Worm (Caenorhabditis elegans) whole organism, L4/young adult: ENCODE results near the gene F58D2.2.

Source experiments
- W03F9.2 ChIP-seq: fragments of 150-350 bp; optimal IDR thresholded peaks from 2 replicates; lab custom pipeline; 2014; ENCODE audit warnings: missing biosample characterization, missing genetic modification characterization
- dao-5 ChIP-seq: sonication (generic microtip); optimal IDR thresholded peaks from 2 replicates; lab custom pipeline; 2016; ENCODE audit warnings: missing genotype, missing genetic modification characterization, moderate library complexity, missing compliant biosample characterization
- him-1 ChIP-seq: sonication (generic microtip); optimal IDR thresholded peaks from 2 replicates; lab custom pipeline; 2016; ENCODE audit warnings: missing genotype, missing genetic modification reagents, missing genetic modification characterization, missing compliant biosample characterization

The F58D2.2 gene

DNA sequence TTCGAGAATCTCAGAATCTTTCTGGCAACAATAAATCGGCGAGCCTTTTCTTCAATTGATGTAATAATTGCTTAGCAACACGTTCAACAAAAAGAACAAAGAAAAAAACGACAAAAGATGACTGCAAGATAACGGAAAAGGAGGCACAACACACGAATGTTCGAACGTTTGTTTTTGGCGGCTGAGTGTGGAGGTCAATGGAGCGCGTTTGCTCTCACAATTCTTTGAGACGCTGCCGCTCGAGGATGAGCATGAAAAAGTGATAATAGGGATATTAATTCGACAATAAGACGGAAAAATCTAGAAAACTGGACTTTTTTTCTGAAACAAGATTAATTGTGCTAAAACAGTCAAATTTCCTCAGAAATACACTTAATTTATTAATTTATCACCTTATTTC is 16.3 kb downstream of the F58D2.2 start:
- TF ChIP-seq him-1 (tag; lab: Kevin White, UChicago): no peak
- TF ChIP-seq W03F9.2 (tag; lab: Kevin White, UChicago): no peak
- no peak for TF ChIP-seq dao-5 (tag; lab: Kevin White, UChicago)

DNA sequence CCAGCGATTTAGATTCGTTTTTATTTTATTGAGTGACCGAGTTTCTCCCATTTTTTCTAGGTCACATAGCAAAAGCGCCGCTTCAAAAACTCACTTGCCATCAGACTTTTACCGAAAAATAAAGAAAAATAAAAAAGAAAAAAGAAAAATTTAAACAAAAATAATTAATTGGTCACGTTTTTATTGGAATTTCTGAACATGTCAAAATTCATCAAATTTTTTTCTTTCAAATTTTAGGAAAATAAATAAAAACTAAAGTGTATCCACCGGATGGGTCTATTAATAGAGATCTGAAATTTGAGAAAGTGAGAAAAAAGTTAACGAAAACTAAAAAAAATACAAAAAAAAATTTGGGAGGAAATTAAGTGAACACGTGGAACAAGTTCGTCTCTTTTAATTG is 20.0 kb downstream of the F58D2.2 start, which contains the start of gene C48D1.9:
C48D1.9 (minus strand) TSS at position 101 of the 400 bp plus-strand sequence.
- TF ChIP-seq W03F9.2 (tag; lab: Kevin White, UChicago): no peak
- no peak for TF ChIP-seq dao-5 (tag; lab: Kevin White, UChicago)
- no peak for TF ChIP-seq him-1 (tag; lab: Kevin White, UChicago)

DNA sequence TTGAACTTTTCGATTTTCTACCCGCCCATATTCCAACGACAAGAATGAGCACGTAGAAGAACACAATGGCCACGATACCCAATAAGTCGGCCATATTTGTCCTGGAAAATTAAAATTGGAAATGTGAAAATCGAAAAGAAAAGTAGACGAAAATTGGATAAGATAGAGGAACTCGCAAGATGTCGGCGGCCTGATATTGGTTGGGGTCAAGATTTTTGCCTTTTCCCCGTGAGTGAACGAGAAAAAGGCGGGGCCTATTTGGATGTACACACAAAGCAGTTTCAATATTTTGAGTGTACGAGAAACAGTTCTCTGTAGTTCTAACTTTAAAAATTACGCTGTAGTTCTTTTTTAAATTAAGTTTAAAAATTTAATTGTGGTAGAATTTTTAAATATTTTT is 24.9 kb downstream of the F58D2.2 start, which contains the start of gene cho-1:
cho-1 (minus strand) TSS at position 101 of the 400 bp plus-strand sequence.
- TF ChIP-seq dao-5 (tag; lab: Kevin White, UChicago) (no peak), W03F9.2 (tag; lab: Kevin White, UChicago) (no peak), him-1 (tag; lab: Kevin White, UChicago) (no peak)

DNA sequence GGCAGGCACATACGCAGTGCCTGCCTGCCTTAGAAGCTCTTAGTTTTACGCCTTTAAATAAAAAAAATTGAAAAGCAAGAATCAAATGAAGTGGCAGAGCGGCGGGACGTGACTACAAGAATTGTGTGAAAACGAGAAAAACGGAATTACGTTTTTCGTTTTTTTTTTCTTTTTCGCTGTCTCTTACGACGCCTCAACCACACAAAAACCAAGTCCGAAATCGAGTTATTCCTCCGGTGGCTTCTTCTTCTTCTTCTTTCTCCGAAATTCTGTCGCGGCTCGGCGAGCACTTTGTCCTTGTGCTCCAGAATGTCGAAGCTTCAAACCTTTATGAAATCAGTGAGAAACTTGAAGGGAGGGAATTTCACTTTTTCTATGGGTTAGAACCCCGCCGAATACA is 31.0 kb downstream of the F58D2.2 start:
- TF ChIP-seq him-1 (tag; lab: Kevin White, UChicago) (no peak), dao-5 (tag; lab: Kevin White, UChicago) (no peak), W03F9.2 (tag; lab: Kevin White, UChicago) (no peak)

DNA sequence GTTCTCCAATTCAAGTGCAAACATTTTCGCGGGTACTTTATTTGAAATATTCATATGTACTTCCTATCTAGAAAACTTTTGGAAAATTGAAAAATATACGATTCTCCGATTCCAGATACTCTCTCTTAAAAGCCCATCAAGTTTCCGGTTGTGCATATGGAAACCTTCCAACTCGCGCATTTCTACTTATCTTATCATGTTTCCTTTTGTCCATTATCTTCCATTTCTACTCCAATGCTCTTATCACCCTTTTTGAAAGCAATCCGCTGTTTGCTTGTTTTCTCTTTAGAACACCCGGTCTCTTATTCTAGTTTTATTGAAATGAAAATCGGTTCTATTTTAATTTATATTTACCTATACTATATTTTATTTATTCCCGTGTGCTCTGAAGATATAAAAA is 32.1 kb downstream of the F58D2.2 start, which contains the start of gene C48D1.5:
C48D1.5 (plus strand) TSS at position 301 of the 400 bp plus-strand sequence.
- TF ChIP-seq him-1 (tag; lab: Kevin White, UChicago): no peak
- no peak for TF ChIP-seq dao-5 (tag; lab: Kevin White, UChicago)
- no peak for TF ChIP-seq W03F9.2 (tag; lab: Kevin White, UChicago)

DNA sequence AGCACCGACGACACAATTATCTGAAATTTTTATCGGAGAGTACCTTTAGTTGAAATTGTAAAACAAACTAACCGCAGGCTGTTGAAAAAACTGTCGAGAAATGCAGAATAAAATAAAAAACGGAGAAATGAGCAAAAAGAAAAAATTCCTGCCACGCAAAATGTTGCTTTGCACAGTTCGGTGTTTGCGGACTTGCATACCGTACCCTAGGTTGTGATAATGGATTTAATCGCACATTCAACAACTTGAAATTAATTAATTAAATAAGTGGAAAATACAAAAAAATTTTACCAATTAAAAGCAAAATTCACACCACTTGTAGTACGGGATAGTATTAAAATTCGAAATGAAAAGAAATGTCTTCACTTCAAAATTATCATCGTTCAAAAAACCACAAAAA is 41.8 kb downstream of the F58D2.2 start:
- TF ChIP-seq dao-5 (tag; lab: Kevin White, UChicago) (no peak), him-1 (tag; lab: Kevin White, UChicago) (no peak), W03F9.2 (tag; lab: Kevin White, UChicago) (no peak)

DNA sequence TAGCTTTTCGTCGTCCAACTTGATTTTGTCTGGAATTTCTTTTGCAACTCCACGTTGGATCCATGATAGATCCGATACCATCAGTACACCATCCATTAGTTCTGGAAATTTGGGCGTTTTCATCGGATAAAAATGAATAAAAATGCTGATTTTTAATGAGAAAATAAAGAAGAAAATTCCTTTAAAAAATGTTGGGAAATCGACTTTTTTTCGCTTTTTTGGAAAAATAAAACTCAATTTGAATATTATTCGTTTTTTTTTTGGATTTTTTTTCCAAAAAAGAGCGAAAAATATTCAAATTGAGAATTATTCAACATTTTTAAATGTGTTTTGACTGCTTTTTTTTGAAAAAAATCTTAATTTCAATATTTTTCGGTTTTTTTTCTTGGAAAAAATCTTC is 46.9 kb downstream of the F58D2.2 start, which contains the start of gene pwp-1:
pwp-1 (minus strand) TSS at position 101 of the 400 bp plus-strand sequence.
- TF ChIP-seq him-1 (tag; lab: Kevin White, UChicago): no peak
- TF ChIP-seq dao-5 (tag; lab: Kevin White, UChicago): no peak
- TF ChIP-seq W03F9.2 (tag; lab: Kevin White, UChicago): no peak

DNA sequence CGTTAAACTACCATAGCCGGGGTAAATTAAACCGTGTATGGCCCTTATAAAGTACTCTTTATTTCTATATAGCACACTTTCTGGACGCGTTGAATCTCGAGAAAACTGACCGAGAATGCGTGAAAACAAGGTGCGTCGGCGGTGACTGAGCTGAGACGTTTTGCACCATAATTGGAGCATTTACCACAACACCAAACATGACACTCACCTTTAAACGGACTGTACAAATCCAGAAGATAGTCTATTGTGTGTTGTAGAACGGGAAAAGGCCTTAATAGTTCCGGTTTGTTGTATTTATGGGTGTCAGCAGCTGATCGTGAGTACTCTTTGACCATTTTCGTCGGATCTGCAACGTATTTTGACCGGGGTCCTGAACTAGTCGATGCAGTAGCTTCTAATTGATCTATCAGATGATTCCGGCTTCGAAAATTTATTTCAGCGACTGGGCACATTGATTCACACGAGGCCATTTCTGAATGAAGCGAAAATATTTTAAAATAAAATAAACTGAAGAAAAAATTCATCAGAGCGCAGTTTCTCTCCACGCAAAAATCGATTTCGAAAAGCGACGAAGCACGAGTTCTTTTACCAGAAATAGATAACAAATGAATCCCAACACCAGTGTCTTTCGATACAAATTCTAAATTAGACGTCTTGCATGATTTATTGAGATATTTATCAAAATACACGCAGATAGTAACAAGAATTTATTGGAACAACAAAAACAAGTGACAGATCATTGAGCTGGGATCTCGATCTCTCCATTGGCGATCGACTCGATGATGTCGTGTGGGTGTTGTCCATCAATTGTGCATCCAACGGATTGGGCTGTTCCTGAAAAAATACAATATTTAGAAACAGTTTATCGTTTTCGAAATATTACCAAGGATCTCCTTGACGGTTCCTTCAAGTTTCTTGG is 49.6 kb downstream of the F58D2.2 start, which contains the start of gene tag-115:
tag-115 (minus strand) TSS at position 472 of the 919 bp plus-strand sequence.
- TF ChIP-seq dao-5 (tag; lab: Kevin White, UChicago): no peak
- peak; percentile 36 for TF ChIP-seq W03F9.2 (tag; lab: Kevin White, UChicago)

DNA sequence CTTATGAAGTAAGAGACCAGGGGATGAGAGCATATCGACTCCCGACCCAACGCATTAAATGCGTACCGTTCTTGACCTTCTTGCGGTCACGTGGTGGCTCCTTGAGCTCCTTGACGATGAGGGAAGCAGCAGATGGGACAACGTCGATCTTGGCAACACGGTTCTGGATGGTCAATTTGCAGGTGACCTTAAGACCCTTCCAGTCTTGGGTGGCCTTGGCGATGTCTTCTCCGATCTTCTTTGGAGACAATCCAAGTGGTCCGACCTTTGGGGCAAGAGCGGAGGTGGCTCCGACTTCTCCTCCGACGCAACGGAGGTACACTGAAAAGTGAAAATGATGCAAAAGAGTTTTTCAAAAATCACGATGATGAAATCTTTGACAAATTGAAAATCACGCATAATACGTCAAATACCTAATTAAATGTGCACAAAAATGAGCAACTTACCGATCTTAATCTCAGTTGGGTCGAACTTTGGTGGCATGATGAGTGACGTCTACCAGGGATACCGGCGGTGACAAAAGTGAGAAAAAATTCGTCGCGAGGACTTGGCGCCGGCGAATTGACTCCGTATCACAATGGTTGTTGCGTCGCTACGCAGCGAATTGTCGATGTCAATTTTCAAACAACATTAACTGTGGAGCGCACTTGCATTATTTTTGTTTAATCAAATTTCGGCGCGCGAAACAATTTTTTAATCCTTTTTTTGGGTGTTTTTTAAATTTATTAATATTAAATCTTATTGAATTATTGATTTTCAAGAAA is 50.7 kb downstream of the F58D2.2 start, which contains the start of gene rpl-12:
rpl-12 (minus strand) TSS at position 574 of the 764 bp plus-strand sequence.
- peak; percentile 92 for TF ChIP-seq him-1 (tag; lab: Kevin White, UChicago)
- no peak for TF ChIP-seq dao-5 (tag; lab: Kevin White, UChicago)
- peak; percentile 98 for TF ChIP-seq W03F9.2 (tag; lab: Kevin White, UChicago)

DNA sequence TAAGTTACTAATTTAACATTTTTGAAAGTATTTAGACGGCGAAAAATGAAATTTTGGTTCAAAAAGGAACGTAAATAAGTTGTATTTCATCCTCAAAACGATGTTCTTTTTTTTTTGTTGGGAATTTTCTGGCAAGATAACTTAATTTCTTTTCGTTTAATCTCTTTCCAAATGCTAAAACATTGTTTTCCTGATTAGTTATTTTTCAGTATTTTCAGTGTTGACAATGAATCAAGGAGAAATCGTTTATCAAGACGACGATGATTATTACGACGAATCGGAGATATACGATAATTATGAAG is 51.2 kb downstream of the F58D2.2 start, which contains the start of gene lin-54:
lin-54 (plus strand) TSS at position 203 of the 302 bp plus-strand sequence.
- no peak for TF ChIP-seq dao-5 (tag; lab: Kevin White, UChicago)
- no peak for TF ChIP-seq W03F9.2 (tag; lab: Kevin White, UChicago)
- no peak for TF ChIP-seq him-1 (tag; lab: Kevin White, UChicago)

DNA sequence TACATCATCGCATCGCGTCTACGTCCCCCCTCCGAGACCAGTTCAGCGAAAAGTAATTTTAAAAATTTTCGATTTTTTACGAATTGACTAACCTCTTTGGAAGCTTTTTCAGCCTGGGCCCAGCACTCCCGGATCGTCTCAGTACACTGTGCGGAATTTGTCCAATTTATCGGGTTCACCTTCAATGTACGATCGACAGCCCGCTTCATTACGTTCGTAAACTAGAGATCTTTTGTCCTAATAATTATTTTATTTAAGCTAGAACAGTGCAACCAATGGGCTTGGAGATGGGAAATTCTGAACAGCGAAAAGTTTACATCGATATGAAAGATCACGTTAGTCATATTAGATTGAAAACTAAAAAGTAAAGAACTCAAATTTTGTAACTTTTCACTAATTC is 51.8 kb downstream of the F58D2.2 start:
- TF ChIP-seq dao-5 (tag; lab: Kevin White, UChicago) (no peak), W03F9.2 (tag; lab: Kevin White, UChicago) (no peak), him-1 (tag; lab: Kevin White, UChicago) (no peak)
